Fruit fly (Drosophila melanogaster) whole organism, embryonic: ENCODE results near the gene Pax.
A peak's percentile ranks its signal among the peaks of the same experiment; 100 is the strongest.

ENCODE experiments used
- Abd-B ChIP-seq: fragments of 200-800 bp; sonication (Bioruptor generic); optimal IDR thresholded peaks from 2 replicates; lab custom pipeline; 2018; ENCODE audit warnings: missing biosample characterization, mild to moderate bottlenecking, missing genetic modification characterization, moderate library complexity
- Awh ChIP-seq: fragments of 200-800 bp; sonication (Bioruptor generic); IDR thresholded peaks from 2 replicates; pipeline ENCODE4, ENCODE4 v1.3.6; 2022; ENCODE audit warnings: missing biosample characterization, missing genetic modification characterization
- Bteb2 ChIP-seq: fragments of 200-800 bp; sonication (Bioruptor generic); optimal IDR thresholded peaks from 2 replicates; lab custom pipeline; 2016; ENCODE audit warnings: missing biosample characterization, missing genetic modification characterization
- CG12659 ChIP-seq: fragments of 200-800 bp; sonication (Bioruptor generic); optimal IDR thresholded peaks from 3 replicates; lab custom pipeline; 2017; ENCODE audit warnings: mild to moderate bottlenecking, missing biosample characterization, missing genetic modification reagents, missing genetic modification characterization
- CG12744 ChIP-seq: fragments of 200-800 bp; sonication (Bioruptor generic); optimal IDR thresholded peaks from 2 replicates; lab custom pipeline; 2016; ENCODE audit warnings: missing biosample characterization, missing genetic modification characterization
- CG12769 ChIP-seq: fragments of 200-800 bp; sonication (Bioruptor generic); optimal IDR thresholded peaks from 2 replicates; lab custom pipeline; 2019; ENCODE audit warnings: missing biosample characterization, mild to moderate bottlenecking, missing genetic modification characterization, moderate library complexity
- CG13775 ChIP-seq: fragments of 200-800 bp; sonication (Bioruptor generic); optimal IDR thresholded peaks from 3 replicates; lab custom pipeline; 2017; ENCODE audit warnings: missing biosample characterization, mild to moderate bottlenecking, missing genetic modification characterization
- CG17186 ChIP-seq: fragments of 200-800 bp; sonication (Bioruptor generic); optimal IDR thresholded peaks from 3 replicates; lab custom pipeline; 2017; ENCODE audit warnings: missing biosample characterization, missing genetic modification reagents, missing genetic modification characterization
- CG18764 ChIP-seq: fragments of 200-800 bp; sonication (Bioruptor generic); optimal IDR thresholded peaks from 3 replicates; lab custom pipeline; 2016; ENCODE audit warnings: missing biosample characterization, missing genetic modification characterization
- CG2875 ChIP-seq: fragments of 200-800 bp; sonication (Bioruptor generic); optimal IDR thresholded peaks from 2 replicates; lab custom pipeline; 2017; ENCODE audit warnings: missing biosample characterization, mild to moderate bottlenecking, missing genetic modification characterization, missing genetic modification reagents
- CG30020 ChIP-seq: fragments of 200-800 bp; optimal IDR thresholded peaks from 2 replicates; lab custom pipeline; 2019; ENCODE audit warnings: missing biosample characterization, mild to moderate bottlenecking, missing genetic modification characterization, moderate library complexity
- CG31388 ChIP-seq: fragments of 200-800 bp; sonication (Bioruptor generic); optimal IDR thresholded peaks from 2 replicates; lab custom pipeline; 2016; ENCODE audit warnings: missing biosample characterization, missing genetic modification characterization
- CG32772 ChIP-seq: fragments of 200-800 bp; sonication (Bioruptor generic); IDR thresholded peaks from 2 replicates; pipeline ENCODE4 v1.3.6; 2022; ENCODE audit warnings: missing biosample characterization, missing genetic modification characterization
- CG3281 ChIP-seq: fragments of 200-800 bp; sonication (Bioruptor generic); optimal IDR thresholded peaks from 3 replicates; lab custom pipeline; 2017; ENCODE audit warnings: missing biosample characterization, mild to moderate bottlenecking, missing genetic modification characterization
- CG6654 ChIP-seq: fragments of 200-800 bp; sonication (Bioruptor generic); optimal IDR thresholded peaks from 2 replicates; lab custom pipeline; 2017; ENCODE audit warnings: missing biosample characterization, mild to moderate bottlenecking, missing genetic modification characterization
- CG6813 ChIP-seq: fragments of 200-800 bp; sonication (Bioruptor generic); optimal IDR thresholded peaks from 2 replicates; lab custom pipeline; 2017; ENCODE audit warnings: missing biosample characterization, missing genetic modification characterization, mild to moderate bottlenecking, moderate library complexity, missing genetic modification reagents
- CG6854 ChIP-seq: fragments of 200-800 bp; sonication (Bioruptor generic); optimal IDR thresholded peaks from 3 replicates; lab custom pipeline; 2017; ENCODE audit warnings: missing biosample characterization, mild to moderate bottlenecking, missing genetic modification characterization
- CG8765 ChIP-seq: fragments of 200-800 bp; sonication (Bioruptor generic); IDR thresholded peaks from 2 replicates; pipeline ENCODE4 v1.3.6; 2022; ENCODE audit warnings: missing biosample characterization, missing genetic modification characterization
- Camta ChIP-seq: fragments of 200-800 bp; sonication (Bioruptor generic); optimal IDR thresholded peaks from 2 replicates; lab custom pipeline; 2016; ENCODE audit warnings: missing biosample characterization, missing genetic modification characterization
- Drgx ChIP-seq: fragments of 200-800 bp; sonication (Bioruptor generic); IDR thresholded peaks from 2 replicates; pipeline ENCODE4 v1.3.6; 2022; ENCODE audit warnings: missing biosample characterization, missing genetic modification characterization
- Gsc ChIP-seq: fragments of 200-800 bp; sonication (Bioruptor generic); IDR thresholded peaks from 2 replicates; pipeline ENCODE4 v1.3.6; 2022; ENCODE audit warnings: missing biosample characterization, missing genetic modification characterization
- Max ChIP-seq: fragments of 200-800 bp; sonication (Bioruptor generic); optimal IDR thresholded peaks from 2 replicates; lab custom pipeline; 2016; ENCODE audit warnings: missing biosample characterization, mild to moderate bottlenecking, missing genetic modification characterization
- Med ChIP-seq: fragments of 200-800 bp; sonication (Bioruptor generic); peaks from one replicate; lab custom pipeline; 2016; ENCODE audit warnings: missing biosample characterization, missing genetic modification characterization, mild to moderate bottlenecking, inconsistent platforms, moderate library complexity
- Opbp ChIP-seq: fragments of 200-800 bp; sonication (Bioruptor generic); IDR thresholded peaks from 3 replicates; pipeline ENCODE4 v1.3.6; 2022; ENCODE audit warnings: missing biosample characterization, missing genetic modification characterization; ENCODE audit not compliant: partially characterized antibody
- Rfx ChIP-seq: fragments of 200-800 bp; sonication (Bioruptor generic); IDR thresholded peaks from 2 replicates; pipeline ENCODE4 v1.3.6; 2022; ENCODE audit warnings: missing biosample characterization, missing genetic modification characterization
- Sry-β ChIP-seq: fragments of 200-800 bp; sonication (Bioruptor generic); optimal IDR thresholded peaks from 2 replicates; lab custom pipeline; 2018; ENCODE audit warnings: missing biosample characterization, mild to moderate bottlenecking, missing genetic modification characterization, moderate library complexity
- Usf ChIP-seq: fragments of 200-800 bp; sonication (Bioruptor generic); optimal IDR thresholded peaks from 2 replicates; lab custom pipeline; 2017; ENCODE audit warnings: missing genotype, missing biosample characterization, missing genetic modification characterization
- bowl ChIP-seq: fragments of 200-800 bp; sonication (Bioruptor generic); IDR thresholded peaks from 2 replicates; pipeline ENCODE4 v1.3.6; 2022; ENCODE audit warnings: missing biosample characterization, missing genetic modification characterization
- ci ChIP-seq: fragments of 200-800 bp; sonication (Bioruptor generic); IDR thresholded peaks from 3 replicates; pipeline ENCODE4 v1.3.6; 2022; ENCODE audit warnings: missing biosample characterization, missing genetic modification characterization
- crol ChIP-seq: fragments of 200-800 bp; sonication (Bioruptor generic); IDR thresholded peaks from 2 replicates; pipeline ENCODE4 v1.3.6; 2022; ENCODE audit warnings: missing biosample characterization, missing genetic modification characterization
- crp ChIP-seq, 2 experiments: fragments of 200-800 bp; sonication (Bioruptor generic); optimal IDR thresholded peaks; 2 replicates in 1 of 2; 3 replicates in 1 of 2; lab custom pipeline; 2017; ENCODE audit warnings: missing biosample characterization in 2 of 2, missing genetic modification characterization in 2 of 2, mild to moderate bottlenecking in 1 of 2, moderate library complexity in 1 of 2
- gcm ChIP-seq: fragments of 200-800 bp; sonication (Bioruptor generic); optimal IDR thresholded peaks from 2 replicates; lab custom pipeline; 2019; ENCODE audit warnings: missing biosample characterization, mild to moderate bottlenecking, missing genetic modification characterization, moderate library complexity
- kay ChIP-seq: fragments of 200-800 bp; sonication (Bioruptor generic); optimal IDR thresholded peaks from 2 replicates; lab custom pipeline; 2016; ENCODE audit warnings: missing biosample characterization, missing genetic modification characterization
- lmd ChIP-seq: fragments of 200-800 bp; sonication (Bioruptor generic); IDR thresholded peaks from 2 replicates; pipeline ENCODE4 v1.3.6; 2022; ENCODE audit warnings: missing biosample characterization, missing genetic modification characterization
- nom ChIP-seq: fragments of 200-800 bp; sonication (Bioruptor generic); optimal IDR thresholded peaks from 2 replicates; lab custom pipeline; 2017; ENCODE audit warnings: missing biosample characterization, missing genetic modification characterization, mild to moderate bottlenecking, moderate library complexity, missing genetic modification reagents
- p53 ChIP-seq: fragments of 200-800 bp; sonication (Bioruptor generic); optimal IDR thresholded peaks from 2 replicates; lab custom pipeline; 2016; ENCODE audit warnings: missing biosample characterization, missing genetic modification characterization
- pfk ChIP-seq: fragments of 200-800 bp; sonication (Bioruptor generic); optimal IDR thresholded peaks from 2 replicates; lab custom pipeline; 2018; ENCODE audit warnings: missing biosample characterization, mild to moderate bottlenecking, missing genetic modification characterization, moderate library complexity
- pum ChIP-seq: fragments of 200-800 bp; sonication (Bioruptor generic); optimal IDR thresholded peaks from 2 replicates; lab custom pipeline; 2016; ENCODE audit warnings: missing biosample characterization, missing genetic modification characterization
- row ChIP-seq: fragments of 200-800 bp; sonication (Bioruptor generic); IDR thresholded peaks from 3 replicates; pipeline ENCODE4 v1.3.6; 2022; ENCODE audit warnings: missing biosample characterization, missing genetic modification characterization
- run ChIP-seq: fragments of 200-800 bp; sonication (Bioruptor generic); optimal IDR thresholded peaks from 3 replicates; lab custom pipeline; 2018; ENCODE audit warnings: missing biosample characterization, mild to moderate bottlenecking, missing genetic modification characterization
- schlank ChIP-seq: fragments of 200-800 bp; sonication (Bioruptor generic); optimal IDR thresholded peaks from 2 replicates; lab custom pipeline; 2018; ENCODE audit warnings: missing biosample characterization, mild to moderate bottlenecking, missing genetic modification characterization
- scrt ChIP-seq: fragments of 200-800 bp; sonication (Bioruptor generic); optimal IDR thresholded peaks from 2 replicates; lab custom pipeline; 2018; ENCODE audit warnings: missing biosample characterization, mild to moderate bottlenecking, missing genetic modification characterization, moderate library complexity
- sens ChIP-seq: fragments of 200-800 bp; sonication (Bioruptor generic); peaks from one replicate; lab custom pipeline; 2016; ENCODE audit warnings: missing biosample characterization, missing genetic modification characterization
- slou ChIP-seq: fragments of 200-800 bp; sonication (Bioruptor generic); optimal IDR thresholded peaks from 3 replicates; lab custom pipeline; 2016; ENCODE audit warnings: missing biosample characterization, missing genetic modification characterization
- vvl ChIP-seq: fragments of 200-800 bp; sonication (Bioruptor generic); IDR thresholded peaks from 2 replicates; pipeline ENCODE4 v1.3.6; 2022; ENCODE audit warnings: missing biosample characterization, missing genetic modification characterization

Gene Pax

DNA sequence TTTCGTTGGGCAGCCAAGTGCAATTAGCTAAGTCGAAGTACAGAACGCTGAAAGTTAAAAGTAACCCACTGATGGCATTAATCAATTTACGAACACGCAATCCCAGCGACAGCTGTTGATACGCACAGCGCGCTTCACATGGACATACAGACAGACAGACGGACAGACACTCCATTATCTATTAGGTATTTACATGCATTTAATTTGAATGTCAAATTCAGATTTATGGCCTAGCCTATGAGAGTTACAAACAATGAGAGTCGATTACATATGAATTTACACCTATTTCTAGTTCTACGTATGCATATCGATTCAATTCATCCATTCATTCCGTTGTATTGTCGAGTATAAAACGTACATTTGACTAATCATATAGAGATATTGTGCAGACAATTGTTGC lies 16.2 kb upstream of the Pax start, which contains the start of gene CG10237:
Gene CG10237, minus strand, starts transcription at position 101 of the 400 bp plus-strand sequence.
- TF ChIP-seq CG13775 (no peak), Med (peak; percentile 47), slou (GFP tag; lab: Kevin White, UChicago) (no peak), CG12659 (GFP tag; lab: Kevin White, UChicago) (no peak), bowl (no peak), ci (GFP tag; lab: Robert Waterston, UW) (0 out of 3 replicates have a peak, but pooled peaks have one; percentile 39)

dm6 chr2L:19441791-19442190 lies 15.4 kb upstream of the Pax start, which contains the start of gene RanGAP:
Gene RanGAP, plus strand, starts transcription at chr2L:19441959.
- TF ChIP-seq pfk (GFP tag; lab: Kevin White, UChicago) (no peak), Drgx (GFP tag; lab: Robert Waterston, UW) (peak; percentile 44; the same call in 1 of the 2 replicates)

- TF ChIP-seq CG30020 (no peak), sens (GFP tag; lab: Kevin White, UChicago) (peak; percentile 20)
Observed at dm6 chr2L:19441339-19441738, 14.9 kb upstream of the Pax start.

dm6 chr2L:19440732-19441131 lies 14.3 kb upstream of the Pax start:
- TF ChIP-seq CG6654 (GFP tag; lab: Kevin White, UChicago): no peak
- TF ChIP-seq nom (GFP tag; lab: Kevin White, UChicago): no peak
- TF ChIP-seq Rfx (GFP tag; lab: Robert Waterston, UW): no peak
- peak; percentile 20; the same call in 1 of the 2 replicates for TF ChIP-seq crol (GFP tag; lab: Robert Waterston, UW)
- no peak for TF ChIP-seq Awh (GFP tag; lab: Robert Waterston, UW)
- no peak for TF ChIP-seq Usf (GFP tag; lab: Kevin White, UChicago)
- no peak for TF ChIP-seq slou (GFP tag; lab: Kevin White, UChicago)
- no peak for TF ChIP-seq CG32772 (GFP tag; lab: Robert Waterston, UW)
- TF ChIP-seq CG18764 (GFP tag; lab: Kevin White, UChicago): no peak
- TF ChIP-seq CG12744 (GFP tag; lab: Kevin White, UChicago): no peak
- TF ChIP-seq Sry-β (GFP tag; lab: Kevin White, UChicago): peak; percentile 60
- no peak for TF ChIP-seq CG6854 (GFP tag; lab: Kevin White, UChicago)
- TF ChIP-seq CG8765 (GFP tag; lab: Robert Waterston, UW): no peak
- no peak for TF ChIP-seq CG6813 (GFP tag; lab: Kevin White, UChicago)
- peak; percentile 38; the same call in 1 of the 3 replicates for TF ChIP-seq row (GFP tag; lab: Robert Waterston, UW)
- no peak for TF ChIP-seq Abd-B (GFP tag; lab: Kevin White, UChicago)
- TF ChIP-seq gcm (GFP tag; lab: Kevin White, UChicago): no peak
- TF ChIP-seq CG3281 (GFP tag; lab: Kevin White, UChicago): no peak
- no peak for TF ChIP-seq scrt (GFP tag; lab: Kevin White, UChicago)
- TF ChIP-seq lmd (GFP tag; lab: Robert Waterston, UW): no peak
- no peak for TF ChIP-seq Gsc (GFP tag; lab: Robert Waterston, UW)
- TF ChIP-seq CG31388 (GFP tag; lab: Kevin White, UChicago): no peak
- TF ChIP-seq Opbp (GFP tag; lab: Robert Waterston, UW): no peak
- TF ChIP-seq Med: peak; percentile 36
- TF ChIP-seq Bteb2: no peak
- TF ChIP-seq crp (GFP tag; optimal IDR thresholded peaks at IDR 0.05; lab: Kevin White, UChicago): no peak
- TF ChIP-seq run (tag; lab: Kevin White, UChicago): no peak
- TF ChIP-seq CG17186: no peak
- TF ChIP-seq pum (GFP tag; lab: Kevin White, UChicago): no peak
- no peak for TF ChIP-seq schlank (tag; lab: Kevin White, UChicago)
- TF ChIP-seq CG12769 (tag; lab: Kevin White, UChicago): peak; percentile 64
- peak; percentile 26; the same call in 1 of the 2 replicates for TF ChIP-seq Drgx (GFP tag; lab: Robert Waterston, UW)
- no peak for TF ChIP-seq p53 (GFP tag; lab: Kevin White, UChicago)
- TF ChIP-seq CG2875 (GFP tag; lab: Kevin White, UChicago): no peak
- TF ChIP-seq vvl (GFP tag; lab: Robert Waterston, UW): peak; percentile 34; the same call in 1 of the 2 replicates
- no peak for TF ChIP-seq kay (GFP tag; lab: Kevin White, UChicago)
- TF ChIP-seq Camta (GFP tag; lab: Kevin White, UChicago): no peak
- TF ChIP-seq sens (GFP tag; lab: Kevin White, UChicago): peak; percentile 10
- no peak for TF ChIP-seq Max (GFP tag; lab: Kevin White, UChicago)
